Worm (Caenorhabditis elegans) whole organism, midembryonic: Measurements from ENCODE around the gene H01M10.2.

Source experiments
- T22C8.4 ChIP-seq: fragments of 200-800 bp; sonication (Bioruptor generic); IDR thresholded peaks from 2 replicates; pipeline ENCODE4 v1.3.6; 2022; ENCODE audit warnings: missing genetic modification characterization, missing compliant biosample characterization
- cog-1 ChIP-seq: sonication (generic microtip); optimal IDR thresholded peaks from 2 replicates; lab custom pipeline; 2016; ENCODE audit warnings: missing genetic modification characterization, missing compliant biosample characterization
- flt-1 ChIP-seq: fragments of 200-800 bp; sonication (Bioruptor generic); IDR thresholded peaks from 2 replicates; pipeline ENCODE4 v1.3.6; 2022; ENCODE audit warnings: missing genetic modification characterization, missing compliant biosample characterization
- klf-2 ChIP-seq: fragments of 200-800 bp; sonication (Bioruptor generic); conservative IDR thresholded peaks from 2 replicates; pipeline ENCODE4 v1.3.6; 2022; ENCODE audit warnings: missing genetic modification reagents, missing genetic modification characterization, missing compliant biosample characterization
- med-1 ChIP-seq: sonication (generic microtip); optimal IDR thresholded peaks from 2 replicates; lab custom pipeline; 2017; ENCODE audit warnings: missing genetic modification characterization, mild to moderate bottlenecking, missing compliant biosample characterization, antibody characterized with exemption, missing genetic modification reagents; ENCODE audit not compliant: insufficient read depth
- ref-1 ChIP-seq: fragments of 200-800 bp; sonication (Bioruptor generic); conservative IDR thresholded peaks from 2 replicates; pipeline ENCODE4 v1.3.6; 2022; ENCODE audit warnings: missing genetic modification reagents, missing genetic modification characterization, missing compliant biosample characterization
- tab-1 ChIP-seq: fragments of 200-800 bp; sonication (Bioruptor generic); IDR thresholded peaks from 2 replicates; pipeline ENCODE4 v1.3.6; 2022; ENCODE audit warnings: missing genetic modification characterization, missing compliant biosample characterization
- ztf-23 ChIP-seq: fragments of 200-800 bp; sonication (Bioruptor generic); IDR thresholded peaks from 2 replicates; pipeline ENCODE4 v1.3.6; 2022; ENCODE audit warnings: missing genetic modification reagents, missing genetic modification characterization, missing compliant biosample characterization
- ztf-29 ChIP-seq: fragments of 200-800 bp; sonication (Bioruptor generic); IDR thresholded peaks from 2 replicates; pipeline ENCODE4 v1.3.6; 2022; ENCODE audit warnings: missing genetic modification reagents, missing genetic modification characterization, missing compliant biosample characterization

H01M10.2 gene

ce11 chrX:2559979-2560378, 25.6 kb downstream of the H01M10.2 start, which contains the start of gene F52H2.5:
Gene F52H2.5, minus strand, starts transcription at chrX:2560079.
- TF ChIP-seq flt-1 (GFP tag; lab: Robert Waterston, UW) (no peak), ztf-29 (GFP tag; lab: Robert Waterston, UW) (no peak), cog-1 (tag; lab: Kevin White, UChicago) (no peak), klf-2 (GFP tag; lab: Robert Waterston, UW) (no peak)

ce11 chrX:2559399-2559798, 26.2 kb downstream of the H01M10.2 start:
- TF ChIP-seq ztf-29 (GFP tag; lab: Robert Waterston, UW): no peak
- TF ChIP-seq T22C8.4 (GFP tag; lab: Robert Waterston, UW): no peak
- TF ChIP-seq tab-1 (GFP tag; lab: Robert Waterston, UW): no peak
- TF ChIP-seq cog-1 (tag; lab: Kevin White, UChicago): no peak
- no peak for TF ChIP-seq ztf-23
- 0 out of 2 replicates have a peak, but pooled peaks have one; percentile 32 for TF ChIP-seq klf-2 (GFP tag; lab: Robert Waterston, UW)
- no peak for TF ChIP-seq med-1
- TF ChIP-seq ref-1: no peak
- TF ChIP-seq flt-1 (GFP tag; lab: Robert Waterston, UW): 0 out of 2 replicates have a peak, but pooled peaks have one; percentile 30

- TF ChIP-seq ref-1: peak; percentile 65
- TF ChIP-seq T22C8.4 (GFP tag; lab: Robert Waterston, UW): 0 out of 2 replicates have a peak, but pooled peaks have one; percentile 22
- peak; percentile 43 for TF ChIP-seq cog-1 (tag; lab: Kevin White, UChicago)
- TF ChIP-seq flt-1 (GFP tag; lab: Robert Waterston, UW): peak; percentile 53; the same call in 1 of the 2 replicates
- TF ChIP-seq klf-2 (GFP tag; lab: Robert Waterston, UW): peak; percentile 79
- TF ChIP-seq ztf-23: peak; percentile 81
- TF ChIP-seq med-1: no peak
- TF ChIP-seq tab-1 (GFP tag; lab: Robert Waterston, UW): 0 out of 2 replicates have a peak, but pooled peaks have one; percentile 38
- TF ChIP-seq ztf-29 (GFP tag; lab: Robert Waterston, UW): peak; percentile 44; the same call in 1 of the 2 replicates
Observed at ce11 chrX:2553433-2553860, 32.1 kb downstream of the H01M10.2 start.

ce11 chrX:2552210-2552674, 33.3 kb downstream of the H01M10.2 start, which contains the start of gene aat-3:
Gene aat-3, plus strand, starts transcription at chrX:2552260.
- peak; percentile 39; the same call in 1 of the 2 replicates for TF ChIP-seq ztf-29 (GFP tag; lab: Robert Waterston, UW)
- no peak for TF ChIP-seq tab-1 (GFP tag; lab: Robert Waterston, UW)
- TF ChIP-seq ref-1: 0 out of 2 replicates have a peak, but pooled peaks have one; percentile 11
- no peak for TF ChIP-seq ztf-23
- TF ChIP-seq klf-2 (GFP tag; lab: Robert Waterston, UW): 0 out of 2 replicates have a peak, but pooled peaks have one; percentile 8
- no peak for TF ChIP-seq flt-1 (GFP tag; lab: Robert Waterston, UW)
- no peak for TF ChIP-seq cog-1 (tag; lab: Kevin White, UChicago)
- no peak for TF ChIP-seq med-1
- no peak for TF ChIP-seq T22C8.4 (GFP tag; lab: Robert Waterston, UW)

ce11 chrX:2551450-2551849, 34.1 kb downstream of the H01M10.2 start:
- TF ChIP-seq T22C8.4 (GFP tag; lab: Robert Waterston, UW) (no peak), tab-1 (GFP tag; lab: Robert Waterston, UW) (no peak), cog-1 (tag; lab: Kevin White, UChicago) (no peak), ref-1 (no peak), med-1 (no peak), ztf-29 (GFP tag; lab: Robert Waterston, UW) (no peak), ztf-23 (no peak), flt-1 (GFP tag; lab: Robert Waterston, UW) (no peak), klf-2 (GFP tag; lab: Robert Waterston, UW) (no peak)

- TF ChIP-seq med-1 (no peak), ztf-23 (no peak), klf-2 (GFP tag; lab: Robert Waterston, UW) (no peak)
Observed at ce11 chrX:2550665-2551064, 34.9 kb downstream of the H01M10.2 start.

- TF ChIP-seq flt-1 (GFP tag; lab: Robert Waterston, UW) (peak; percentile 95), ztf-23 (peak; percentile 91), tab-1 (GFP tag; lab: Robert Waterston, UW) (peak; percentile 91), med-1 (peak; percentile 72), ztf-29 (GFP tag; lab: Robert Waterston, UW) (peak; percentile 90), ref-1 (peak; percentile 84), cog-1 (tag; lab: Kevin White, UChicago) (peak; percentile 91), klf-2 (GFP tag; lab: Robert Waterston, UW) (peak; percentile 77), T22C8.4 (GFP tag; lab: Robert Waterston, UW) (peak; percentile 87)
Observed at ce11 chrX:2549322-2549721, 36.2 kb downstream of the H01M10.2 start.

ce11 chrX:2548884-2549283, 36.7 kb downstream of the H01M10.2 start, which contains the start of gene smvt-1:
Gene smvt-1, minus strand, starts transcription at chrX:2548984.
- TF ChIP-seq cog-1 (tag; lab: Kevin White, UChicago): no peak
- TF ChIP-seq ztf-23: no peak
- TF ChIP-seq flt-1 (GFP tag; lab: Robert Waterston, UW): no peak
- no peak for TF ChIP-seq med-1
- no peak for TF ChIP-seq tab-1 (GFP tag; lab: Robert Waterston, UW)
- no peak for TF ChIP-seq T22C8.4 (GFP tag; lab: Robert Waterston, UW)

- no peak for TF ChIP-seq cog-1 (tag; lab: Kevin White, UChicago)
- no peak for TF ChIP-seq ztf-23
- TF ChIP-seq flt-1 (GFP tag; lab: Robert Waterston, UW): no peak
- no peak for TF ChIP-seq T22C8.4 (GFP tag; lab: Robert Waterston, UW)
- no peak for TF ChIP-seq ztf-29 (GFP tag; lab: Robert Waterston, UW)
- no peak for TF ChIP-seq klf-2 (GFP tag; lab: Robert Waterston, UW)
- TF ChIP-seq tab-1 (GFP tag; lab: Robert Waterston, UW): no peak
- no peak for TF ChIP-seq ref-1
- no peak for TF ChIP-seq med-1
Observed at ce11 chrX:2544645-2545044, 40.9 kb downstream of the H01M10.2 start.

ce11 chrX:2543353-2543752, 42.2 kb downstream of the H01M10.2 start:
- TF ChIP-seq med-1 (no peak), tab-1 (GFP tag; lab: Robert Waterston, UW) (no peak), ref-1 (no peak), klf-2 (GFP tag; lab: Robert Waterston, UW) (no peak), ztf-23 (no peak), flt-1 (GFP tag; lab: Robert Waterston, UW) (no peak), cog-1 (tag; lab: Kevin White, UChicago) (no peak)
